Worm (Caenorhabditis elegans): ENCODE data around the gene F15G9.5.

ce11 chrX:9706084-9706483 is 31.6 kb downstream of the F15G9.5 start, which contains the start of gene F15G9.1:
- TF ChIP-seq ama-1 (optimal IDR thresholded peaks at IDR 0.05) (no peak), snpc-4 (tag; optimal IDR thresholded peaks at IDR 0.05) (no peak), nhr-12 (tag; optimal IDR thresholded peaks at IDR 0.05) (no peak), lsy-2 (tag; optimal IDR thresholded peaks at IDR 0.05) (no peak), ztf-11 (tag; optimal IDR thresholded peaks at IDR 0.05) (no peak), skn-1 (tag; optimal IDR thresholded peaks at IDR 0.05) (no peak), Y55F3AM.14 (GFP tag; optimal IDR thresholded peaks at IDR 0.05) (no peak), ceh-82 (tag; optimal IDR thresholded peaks at IDR 0.05) (no peak), nhr-11 (tag; optimal IDR thresholded peaks at IDR 0.05) (no peak), lin-11 (tag; optimal IDR thresholded peaks at IDR 0.05) (no peak), sma-9 (GFP tag; optimal IDR thresholded peaks at IDR 0.05) (no peak), sma-9 (tag; optimal IDR thresholded peaks at IDR 0.05) (no peak), lin-13 (GFP tag; optimal IDR thresholded peaks at IDR 0.05) (no peak), nhr-10 (tag; optimal IDR thresholded peaks at IDR 0.05) (no peak), nhr-25 (tag; optimal IDR thresholded peaks at IDR 0.05) (no peak)
